Fruit fly (Drosophila melanogaster): Measurements from ENCODE around the gene CG7084.

The CG7084 gene

DNA sequence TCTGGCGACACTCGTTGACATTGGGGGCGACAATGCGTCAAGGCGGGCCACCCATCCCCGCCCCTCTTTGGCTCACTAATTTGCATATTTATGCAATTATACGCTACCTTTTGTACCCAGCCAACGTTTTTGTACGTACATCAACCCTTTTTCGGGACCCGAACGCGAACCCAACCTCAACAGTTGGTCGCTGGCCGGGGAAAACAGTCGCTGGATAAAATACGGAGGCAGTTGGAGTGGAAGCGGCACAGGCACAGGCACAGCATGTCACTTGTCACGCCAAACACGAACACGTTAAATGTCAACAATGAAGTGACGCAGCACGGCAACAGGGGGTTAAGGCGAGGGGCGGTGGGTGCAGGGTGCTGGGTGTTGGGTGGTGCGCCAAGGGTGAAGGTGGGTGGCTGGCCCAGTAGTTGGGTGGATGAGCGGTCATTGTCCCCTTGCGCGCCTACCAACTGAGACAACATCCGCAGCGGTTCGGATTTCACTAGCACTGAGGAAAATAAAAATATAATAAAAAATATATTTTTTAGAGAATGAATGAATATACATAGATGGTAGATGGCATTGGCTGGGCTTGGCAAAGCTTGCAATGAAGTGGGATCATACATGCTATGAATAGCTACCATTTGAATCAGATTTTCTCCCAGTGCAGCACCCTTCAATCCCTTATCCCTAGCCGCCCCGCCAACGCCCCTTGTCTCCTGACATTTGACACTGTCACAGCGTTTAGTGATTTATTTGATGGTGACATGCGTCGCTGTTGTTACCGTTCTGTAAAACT is 37.7 kb upstream of the CG7084 start (continued):
- no peak for TF ChIP-seq cas (GFP tag; IDR thresholded peaks at IDR 0.05)
- no peak for TF ChIP-seq kay (GFP tag; optimal IDR thresholded peaks at IDR 0.05)
- TF ChIP-seq CG13123 (GFP tag; optimal IDR thresholded peaks at IDR 0.05) = no peak
- TF ChIP-seq Elba2 (GFP tag; optimal IDR thresholded peaks at IDR 0.05) = no peak
- TF ChIP-seq fru (optimal IDR thresholded peaks at IDR 0.05) = no peak
- no peak for TF ChIP-seq CG6765 (GFP tag; optimal IDR thresholded peaks at IDR 0.05)
- TF ChIP-seq grau (tag; optimal IDR thresholded peaks at IDR 0.05) = peak; percentile 32
- TF ChIP-seq CG15601 (tag; optimal IDR thresholded peaks at IDR 0.05) = no peak
- no peak for TF ChIP-seq pho (GFP tag; optimal IDR thresholded peaks at IDR 0.05)
- TF ChIP-seq CG31441 (GFP tag; IDR thresholded peaks at IDR 0.05) = peak; percentile 50; the same call in 1 of the 2 replicates
- no peak for TF ChIP-seq CG12769 (tag; optimal IDR thresholded peaks at IDR 0.05)
- no peak for TF ChIP-seq CG2116 (GFP tag; optimal IDR thresholded peaks at IDR 0.05)
- TF ChIP-seq CG30431 (GFP tag; optimal IDR thresholded peaks at IDR 0.05) = no peak
- no peak for TF ChIP-seq lola (GFP tag; optimal IDR thresholded peaks at IDR 0.05)
- TF ChIP-seq tgo (GFP tag; IDR thresholded peaks at IDR 0.05) = peak; percentile 38; the same call in 2 of the 3 replicates
- TF ChIP-seq CG2889 (GFP tag; IDR thresholded peaks at IDR 0.05) = no peak
- TF ChIP-seq D (optimal IDR thresholded peaks at IDR 0.05) = no peak
- TF ChIP-seq D (GFP tag; optimal IDR thresholded peaks at IDR 0.05) = peak; percentile 16
- no peak for TF ChIP-seq bab2 (GFP tag; optimal IDR thresholded peaks at IDR 0.05)
- TF ChIP-seq prd (optimal IDR thresholded peaks at IDR 0.05) = no peak
- peak; percentile 56; the same call in 1 of the 3 replicates for TF ChIP-seq prd (GFP tag; IDR thresholded peaks at IDR 0.05)
- no peak for TF ChIP-seq unc-4 (GFP tag; IDR thresholded peaks at IDR 0.05; ENCODE audit: partially characterized antibody)
- TF ChIP-seq CG1024 (GFP tag; IDR thresholded peaks at IDR 0.05) = 0 out of 2 replicates have a peak, but pooled peaks have one; percentile 13
- TF ChIP-seq CG17359 (tag; optimal IDR thresholded peaks at IDR 0.05) = peak; percentile 12
- TF ChIP-seq Opbp (GFP tag; IDR thresholded peaks at IDR 0.05; ENCODE audit: partially characterized antibody) = no peak
- TF ChIP-seq cg (GFP tag; optimal IDR thresholded peaks at IDR 0.05) = no peak
- no peak for TF ChIP-seq Stat92E (GFP tag; optimal IDR thresholded peaks at IDR 0.05)
- TF ChIP-seq CG16863 (GFP tag; optimal IDR thresholded peaks at IDR 0.05) = no peak
- peak; percentile 12 for TF ChIP-seq phol (tag; optimal IDR thresholded peaks at IDR 0.05)
- TF ChIP-seq oc (tag; optimal IDR thresholded peaks at IDR 0.05) = peak; percentile 11
- TF ChIP-seq nau (GFP tag; optimal IDR thresholded peaks at IDR 0.05) = no peak
- no peak for TF ChIP-seq sima (GFP tag; optimal IDR thresholded peaks at IDR 0.05)
- TF ChIP-seq CG33213 (GFP tag; optimal IDR thresholded peaks at IDR 0.05) = no peak
- no peak for TF ChIP-seq Ets97D (GFP tag; optimal IDR thresholded peaks at IDR 0.05)
- no peak for TF ChIP-seq rib (GFP tag; IDR thresholded peaks at IDR 0.05)
- no peak for TF ChIP-seq Lpt (GFP tag; optimal IDR thresholded peaks at IDR 0.05)
- no peak for TF ChIP-seq ttk (GFP tag; IDR thresholded peaks at IDR 0.05)
- TF ChIP-seq CG17568 (GFP tag; optimal IDR thresholded peaks at IDR 0.05) = no peak
- TF ChIP-seq CG9215 (GFP tag; IDR thresholded peaks at IDR 0.05) = peak; percentile 6; the same call in 1 of the 2 replicates
- no peak for TF ChIP-seq HLH4C (GFP tag; IDR thresholded peaks at IDR 0.05; ENCODE audit: partially characterized antibody)
- TF ChIP-seq chinmo (GFP tag; IDR thresholded peaks at IDR 0.05; ENCODE audit: partially characterized antibody) = no peak
- no peak for TF ChIP-seq NK7.1 (GFP tag; optimal IDR thresholded peaks at IDR 0.05)
- no peak for TF ChIP-seq Camta (GFP tag; optimal IDR thresholded peaks at IDR 0.05)
- TF ChIP-seq da (GFP tag; optimal IDR thresholded peaks at IDR 0.05) = no peak
- no peak for TF ChIP-seq gro (GFP tag; optimal IDR thresholded peaks at IDR 0.05)
- peak; percentile 59 for TF ChIP-seq Hey (tag; optimal IDR thresholded peaks at IDR 0.05)
- peak; percentile 74 for TF ChIP-seq row (GFP tag; IDR thresholded peaks at IDR 0.05)
- no peak for TF ChIP-seq CG11085 (GFP tag; IDR thresholded peaks at IDR 0.05)
- no peak for TF ChIP-seq Mrtf (GFP tag; IDR thresholded peaks at IDR 0.05)
- no peak for TF ChIP-seq CG4707 (GFP tag; optimal IDR thresholded peaks at IDR 0.05)

All from whole organism, embryonic.